Worm (Caenorhabditis elegans) whole organism, L1 larva: Measurements from ENCODE around the gene F20A1.8.

Experiments used
- C34B4.2 ChIP-seq: sonication (generic microtip); optimal IDR thresholded peaks from 2 replicates; lab custom pipeline; 2017; ENCODE audit warnings: mild to moderate bottlenecking, missing genetic modification characterization, missing compliant biosample characterization
- aha-1 ChIP-seq: fragments of 150-350 bp; optimal IDR thresholded peaks from 2 replicates; lab custom pipeline; 2014; ENCODE audit warnings: missing biosample characterization, missing genetic modification characterization
- alr-1 ChIP-seq: fragments of 200-800 bp; sonication (Bioruptor generic); optimal IDR thresholded peaks from 2 replicates; lab custom pipeline; 2018; ENCODE audit warnings: borderline replicate concordance, mild to moderate bottlenecking, missing genetic modification characterization, missing compliant biosample characterization
- aly-2 ChIP-seq: fragments of 150-350 bp; optimal IDR thresholded peaks from 2 replicates; lab custom pipeline; 2014; ENCODE audit warnings: missing biosample characterization, missing genetic modification characterization
- blmp-1 ChIP-seq: fragments of 150-350 bp; optimal IDR thresholded peaks from 2 replicates; lab custom pipeline; 2014; ENCODE audit warnings: missing biosample characterization, missing genetic modification characterization
- ceh-63 ChIP-seq: fragments of 200-800 bp; sonication (Bioruptor generic); optimal IDR thresholded peaks from 2 replicates; lab custom pipeline; 2018; ENCODE audit warnings: mild to moderate bottlenecking, missing genetic modification characterization, missing compliant biosample characterization
- ceh-82 ChIP-seq, 3 experiments: fragments of 150-350 bp in 1 of 3; sonication (generic microtip) in 2 of 3; optimal IDR thresholded peaks; 2 replicates each; lab custom pipeline; 2014 to 2017; ENCODE audit warnings: missing biosample characterization in 3 of 3, missing genetic modification characterization in 3 of 3
- ceh-88 ChIP-seq: fragments of 200-800 bp; sonication (Bioruptor generic); IDR thresholded peaks from 2 replicates; pipeline ENCODE4 v1.3.6; 2022; ENCODE audit warnings: missing genetic modification characterization, missing compliant biosample characterization
- dsc-1 ChIP-seq: sonication (generic microtip); optimal IDR thresholded peaks from 2 replicates; lab custom pipeline; 2016; ENCODE audit warnings: mild to moderate bottlenecking, missing genetic modification characterization, missing compliant biosample characterization
- efl-3 ChIP-seq: fragments of 200-800 bp; sonication (Bioruptor generic); optimal IDR thresholded peaks from 2 replicates; lab custom pipeline; 2018; ENCODE audit warnings: mild to moderate bottlenecking, missing genetic modification characterization, missing compliant biosample characterization
- egl-27 ChIP-seq, 2 experiments: fragments of 150-350 bp in 1 of 2; sonication (generic microtip); optimal IDR thresholded peaks; 3 replicates each; lab custom pipeline; 2017 to 2018; ENCODE audit warnings: missing biosample characterization in 2 of 2, missing genetic modification characterization in 2 of 2, missing genetic modification reagents in 2 of 2
- ets-5 ChIP-seq: fragments of 200-800 bp; sonication (Bioruptor generic); IDR thresholded peaks from 2 replicates; pipeline ENCODE4 v1.3.6; 2022; ENCODE audit warnings: missing genetic modification characterization, missing compliant biosample characterization
- fos-1 ChIP-seq: fragments of 150-350 bp; optimal IDR thresholded peaks from 2 replicates; lab custom pipeline; 2014; ENCODE audit warnings: missing biosample characterization, missing genetic modification characterization
- hlh-17 ChIP-seq: fragments of 200-800 bp; sonication (Bioruptor generic); optimal IDR thresholded peaks from 2 replicates; lab custom pipeline; 2018; ENCODE audit warnings: missing genetic modification characterization, mild to moderate bottlenecking, missing compliant biosample characterization, moderate library complexity, borderline replicate concordance
- hlh-4 ChIP-seq: sonication (generic microtip); optimal IDR thresholded peaks from 2 replicates; lab custom pipeline; 2016; ENCODE audit warnings: mild to moderate bottlenecking, missing genetic modification characterization, missing compliant biosample characterization
- hpl-2 ChIP-seq: fragments of 150-350 bp; optimal IDR thresholded peaks from 2 replicates; lab custom pipeline; 2014; ENCODE audit warnings: missing biosample characterization, missing genetic modification reagents, missing genetic modification characterization
- jun-1 ChIP-seq: fragments of 150-350 bp; optimal IDR thresholded peaks from 2 replicates; lab custom pipeline; 2014; ENCODE audit warnings: missing biosample characterization, missing genetic modification reagents, missing genetic modification characterization
- lin-13 ChIP-seq: fragments of 150-350 bp; optimal IDR thresholded peaks from 2 replicates; lab custom pipeline; 2014; ENCODE audit warnings: missing biosample characterization, missing genetic modification reagents, missing genetic modification characterization
- lin-14 ChIP-seq: fragments of 200-800 bp; sonication (Bioruptor generic); optimal IDR thresholded peaks from 2 replicates; lab custom pipeline; 2018; ENCODE audit warnings: mild to moderate bottlenecking, missing genetic modification characterization, moderate library complexity, missing compliant biosample characterization
- lin-35 ChIP-seq, 2 experiments: fragments of 150-350 bp; optimal IDR thresholded peaks; 2 replicates each; lab custom pipeline; 2014; ENCODE audit warnings: missing biosample characterization in 2 of 2, missing genetic modification characterization in 2 of 2, missing genetic modification reagents in 2 of 2
- lin-39 ChIP-seq: fragments of 150-350 bp; optimal IDR thresholded peaks from 2 replicates; lab custom pipeline; 2014; ENCODE audit warnings: missing biosample characterization, missing genetic modification reagents, missing genetic modification characterization
- lir-3 ChIP-seq: sonication (generic microtip); optimal IDR thresholded peaks from 2 replicates; lab custom pipeline; 2016; ENCODE audit warnings: mild to moderate bottlenecking, missing genetic modification characterization, moderate library complexity, missing compliant biosample characterization; ENCODE audit not compliant: poor library complexity
- lsy-2 ChIP-seq, 2 experiments: fragments of 150-350 bp; optimal IDR thresholded peaks; 2 replicates each; lab custom pipeline; 2014; ENCODE audit warnings: missing biosample characterization in 2 of 2, missing genetic modification characterization in 2 of 2
- mef-2 ChIP-seq: fragments of 150-350 bp; optimal IDR thresholded peaks from 2 replicates; lab custom pipeline; 2014; ENCODE audit warnings: missing biosample characterization, missing genetic modification characterization
- mep-1 ChIP-seq: fragments of 150-350 bp; optimal IDR thresholded peaks from 2 replicates; lab custom pipeline; 2014; ENCODE audit warnings: missing biosample characterization, missing genetic modification characterization
- nhr-11 ChIP-seq: fragments of 150-350 bp; optimal IDR thresholded peaks from 2 replicates; lab custom pipeline; 2014; ENCODE audit warnings: missing biosample characterization, missing genetic modification characterization
- nhr-19 ChIP-seq: fragments of 200-800 bp; sonication (Bioruptor generic); conservative IDR thresholded peaks from 2 replicates; pipeline ENCODE4 v1.3.6; 2022; ENCODE audit warnings: missing genetic modification characterization, missing compliant biosample characterization
- nhr-20 ChIP-seq: sonication (generic microtip); optimal IDR thresholded peaks from 2 replicates; lab custom pipeline; 2016; ENCODE audit warnings: mild to moderate bottlenecking, missing genetic modification characterization, missing compliant biosample characterization
- nhr-76 ChIP-seq: sonication (generic microtip); optimal IDR thresholded peaks from 2 replicates; lab custom pipeline; 2017; ENCODE audit warnings: missing biosample characterization, missing genetic modification characterization
- nhr-77 ChIP-seq: fragments of 150-350 bp; optimal IDR thresholded peaks from 2 replicates; lab custom pipeline; 2014; ENCODE audit warnings: missing biosample characterization, missing genetic modification characterization
- rnt-1 ChIP-seq: sonication (generic microtip); optimal IDR thresholded peaks from 2 replicates; lab custom pipeline; 2016; ENCODE audit warnings: mild to moderate bottlenecking, missing genetic modification characterization, moderate library complexity, missing compliant biosample characterization
- sox-4 ChIP-seq: sonication (generic microtip); optimal IDR thresholded peaks from 2 replicates; lab custom pipeline; 2016; ENCODE audit warnings: missing genetic modification characterization, missing compliant biosample characterization
- sptf-1 ChIP-seq: fragments of 150-350 bp; optimal IDR thresholded peaks from 2 replicates; lab custom pipeline; 2014; ENCODE audit warnings: missing biosample characterization, missing genetic modification characterization
- sup-37 ChIP-seq: fragments of 200-800 bp; sonication (Bioruptor generic); optimal IDR thresholded peaks from 2 replicates; lab custom pipeline; 2018; ENCODE audit warnings: mild to moderate bottlenecking, missing genetic modification characterization, missing compliant biosample characterization
- swsn-7 ChIP-seq: sonication (generic microtip); optimal IDR thresholded peaks from 2 replicates; lab custom pipeline; 2016; ENCODE audit warnings: missing genetic modification characterization, missing compliant biosample characterization
- unc-30 ChIP-seq: sonication (generic microtip); optimal IDR thresholded peaks from 2 replicates; lab custom pipeline; 2017; ENCODE audit warnings: missing biosample characterization, missing genetic modification characterization
- unc-86 ChIP-seq: sonication (generic microtip); optimal IDR thresholded peaks from 2 replicates; lab custom pipeline; 2016; ENCODE audit warnings: missing genetic modification characterization, missing compliant biosample characterization
- unc-98 ChIP-seq: fragments of 200-800 bp; sonication (Bioruptor generic); IDR thresholded peaks from 2 replicates; pipeline ENCODE4 v1.3.6; 2022; ENCODE audit warnings: missing genetic modification characterization, missing compliant biosample characterization
- vab-15 ChIP-seq: sonication (generic microtip); optimal IDR thresholded peaks from 2 replicates; lab custom pipeline; 2017; ENCODE audit warnings: missing genotype, mild to moderate bottlenecking, missing genetic modification characterization, missing compliant biosample characterization
- zag-1 ChIP-seq: fragments of 150-350 bp; optimal IDR thresholded peaks from 2 replicates; lab custom pipeline; 2014; ENCODE audit warnings: missing biosample characterization, missing genetic modification characterization
- zip-4 ChIP-seq: fragments of 200-800 bp; sonication (Bioruptor generic); optimal IDR thresholded peaks from 2 replicates; lab custom pipeline; 2018; ENCODE audit warnings: mild to moderate bottlenecking, missing genetic modification characterization, moderate library complexity, missing compliant biosample characterization
- ztf-4 ChIP-seq: fragments of 150-350 bp; optimal IDR thresholded peaks from 2 replicates; lab custom pipeline; 2014; ENCODE audit warnings: missing biosample characterization, missing genetic modification characterization

The F20A1.8 gene

DNA sequence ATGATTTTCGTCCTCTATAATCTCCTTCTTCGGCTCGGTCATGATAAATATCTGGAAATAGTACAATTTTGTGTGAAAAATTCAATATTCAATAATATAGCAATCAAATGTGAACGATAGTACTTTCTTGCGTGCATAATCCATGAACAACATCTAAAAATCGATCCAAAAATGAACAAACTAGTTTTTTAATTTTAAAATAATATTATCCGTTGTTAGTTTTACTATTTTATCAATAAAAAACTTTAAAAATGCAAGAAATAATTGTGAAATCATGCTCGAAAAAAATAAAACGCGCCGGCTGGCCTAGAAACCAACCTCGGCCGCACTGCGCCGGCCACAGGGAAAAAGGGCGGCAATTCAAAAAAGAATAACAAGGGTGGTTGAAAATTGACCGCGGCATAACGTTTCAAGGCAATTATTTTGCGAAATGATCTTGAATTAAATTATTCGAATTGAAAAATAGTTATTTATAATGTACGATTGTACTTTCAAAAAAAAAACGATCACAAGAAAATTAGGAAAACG lies 37.3 kb upstream of the F20A1.8 start, which contains the start of gene mys-1 (continued):
- TF ChIP-seq hlh-4 (tag; lab: Kevin White, UChicago) (no peak), rnt-1 (tag; lab: Kevin White, UChicago) (peak; percentile 97), swsn-7 (tag; lab: Kevin White, UChicago) (peak; percentile 69), aly-2 (no peak), fos-1 (no peak), aha-1 (tag; lab: Kevin White, UChicago) (no peak), nhr-76 (tag; lab: Kevin White, UChicago) (no peak), ztf-4 (tag; lab: Kevin White, UChicago) (no peak), ets-5 (no peak), ceh-88 (GFP tag; lab: Robert Waterston, UW) (no peak), nhr-11 (no peak), unc-86 (tag; lab: Kevin White, UChicago) (peak; percentile 59), nhr-20 (tag; lab: Kevin White, UChicago) (peak; percentile 83), sox-4 (tag; lab: Kevin White, UChicago) (peak; percentile 73), efl-3 (no peak), nhr-77 (tag; lab: Kevin White, UChicago) (no peak), unc-30 (no peak), lin-14 (GFP tag; lab: Kevin White, UChicago) (peak; percentile 72), nhr-19 (GFP tag; lab: Robert Waterston, UW) (peak; percentile 69), dsc-1 (tag; lab: Kevin White, UChicago) (peak; percentile 72), blmp-1 (tag; lab: Kevin White, UChicago) (no peak), egl-27 (tag; optimal IDR thresholded peaks at IDR 0.05; lab: Kevin White, UChicago) (no peak), mef-2 (tag; lab: Kevin White, UChicago) (no peak), lir-3 (tag; lab: Kevin White, UChicago) (peak; percentile 89), hlh-17 (GFP tag; lab: Kevin White, UChicago) (no peak), zag-1 (tag; lab: Kevin White, UChicago) (no peak), sptf-1 (no peak), ceh-82 (tag; optimal IDR thresholded peaks at IDR 0.05; lab: Kevin White, UChicago) (peak; percentile 31 to 41 (median 35)), jun-1 (tag; lab: Kevin White, UChicago) (peak; percentile 10), vab-15 (tag; lab: Kevin White, UChicago) (no peak), sup-37 (GFP tag; lab: Kevin White, UChicago) (no peak), lin-39 (tag; lab: Kevin White, UChicago) (peak; percentile 29)

DNA sequence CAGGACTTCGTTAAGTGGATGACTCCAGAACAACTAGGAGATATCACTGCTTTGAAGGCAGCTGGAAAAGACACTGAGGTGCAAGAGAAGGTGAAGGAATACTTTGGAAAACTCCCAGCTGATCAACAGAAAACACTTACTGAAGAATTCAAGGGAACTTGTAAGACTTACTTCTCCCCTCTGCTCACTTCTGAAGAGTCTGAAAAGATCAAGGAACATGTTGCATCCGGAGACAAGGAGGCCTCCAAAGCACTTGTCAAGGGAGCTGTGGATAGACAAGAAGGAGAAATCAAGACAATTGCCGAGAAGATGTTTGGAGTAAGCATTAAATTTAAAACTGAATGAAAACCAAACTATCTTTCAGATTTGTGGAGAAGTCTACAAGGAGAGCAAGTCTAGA lies 32.0 kb upstream of the F20A1.8 start:
- TF ChIP-seq nhr-19 (GFP tag; lab: Robert Waterston, UW) (no peak), alr-1 (tag; lab: Kevin White, UChicago) (no peak), lsy-2 (tag; optimal IDR thresholded peaks at IDR 0.05; lab: Kevin White, UChicago) (no peak), lin-35 (GFP tag; optimal IDR thresholded peaks at IDR 0.05; lab: Kevin White, UChicago) (no peak), lir-3 (tag; lab: Kevin White, UChicago) (no peak), egl-27 (tag; optimal IDR thresholded peaks at IDR 0.05; lab: Kevin White, UChicago) (no peak), C34B4.2 (tag; lab: Kevin White, UChicago) (no peak)

DNA sequence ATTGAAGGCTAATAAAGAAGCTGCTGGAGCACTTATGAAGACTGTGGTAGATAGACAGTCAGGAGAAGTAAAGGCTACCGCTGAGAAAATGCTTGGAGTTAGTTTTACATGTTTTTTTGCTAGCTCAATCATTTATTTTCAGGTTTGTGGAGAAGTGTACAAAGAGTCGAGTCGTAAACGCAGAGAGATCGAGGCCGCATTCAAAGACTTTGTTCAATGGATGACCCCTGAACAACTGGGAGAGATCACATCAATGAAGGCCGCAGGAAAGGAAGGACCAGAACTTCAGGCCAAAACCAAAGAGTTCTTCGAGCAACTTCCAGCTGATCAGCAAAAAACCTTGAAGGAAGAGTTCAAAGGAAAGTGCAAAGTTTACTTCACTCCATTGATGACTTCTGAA lies 31.4 kb upstream of the F20A1.8 start:
- TF ChIP-seq unc-98 (GFP tag; lab: Robert Waterston, UW), result no peak
- TF ChIP-seq fos-1, result no peak
- TF ChIP-seq alr-1 (tag; lab: Kevin White, UChicago), result no peak
- TF ChIP-seq mep-1 (tag; lab: Kevin White, UChicago), result no peak
- TF ChIP-seq unc-30, result no peak
- no peak for TF ChIP-seq zip-4
- no peak for TF ChIP-seq nhr-20 (tag; lab: Kevin White, UChicago)
- no peak for TF ChIP-seq sup-37 (GFP tag; lab: Kevin White, UChicago)
- TF ChIP-seq nhr-77 (tag; lab: Kevin White, UChicago), result no peak
- TF ChIP-seq hpl-2 (GFP tag; lab: Kevin White, UChicago), result no peak
- no peak for TF ChIP-seq lin-13
- TF ChIP-seq ceh-63 (GFP tag; lab: Kevin White, UChicago), result no peak
- no peak for TF ChIP-seq zag-1 (tag; lab: Kevin White, UChicago)
